Fruit fly (Drosophila melanogaster) whole organism, embryonic: ENCODE data around the gene DCP2.

Source experiments
- BEAF-32 ChIP-seq: fragments of 200-800 bp; sonication (Bioruptor generic); optimal IDR thresholded peaks from 3 replicates; lab custom pipeline; 2017; ENCODE audit warnings: missing biosample characterization, missing genetic modification characterization, mild to moderate bottlenecking, moderate library complexity, missing genetic modification reagents
- Blimp-1 ChIP-seq: fragments of 200-800 bp; sonication (Bioruptor generic); optimal IDR thresholded peaks from 3 replicates; lab custom pipeline; 2018; ENCODE audit warnings: missing biosample characterization, missing genetic modification characterization, mild to moderate bottlenecking, moderate library complexity, missing genetic modification reagents
- CG10431 ChIP-seq: fragments of 200-800 bp; sonication (Bioruptor generic); optimal IDR thresholded peaks from 3 replicates; lab custom pipeline; 2018; ENCODE audit warnings: missing biosample characterization, mild to moderate bottlenecking, missing genetic modification characterization
- CG10543 ChIP-seq: fragments of 200-800 bp; sonication (Bioruptor generic); optimal IDR thresholded peaks from 3 replicates; lab custom pipeline; 2017; ENCODE audit warnings: missing biosample characterization, mild to moderate bottlenecking, missing genetic modification characterization, moderate library complexity
- CG11247 ChIP-seq: fragments of 200-800 bp; sonication (Bioruptor generic); IDR thresholded peaks from 2 replicates; pipeline ENCODE4 v1.3.6; 2022; ENCODE audit warnings: missing biosample characterization, missing genetic modification characterization
- CG11398 ChIP-seq: fragments of 200-800 bp; sonication (Bioruptor generic); optimal IDR thresholded peaks from 2 replicates; lab custom pipeline; 2016; ENCODE audit warnings: missing biosample characterization, missing genetic modification characterization
- CG12104 ChIP-seq: fragments of 200-800 bp; sonication (Bioruptor generic); optimal IDR thresholded peaks from 3 replicates; lab custom pipeline; 2016; ENCODE audit warnings: missing biosample characterization, missing genetic modification characterization
- CG12659 ChIP-seq: fragments of 200-800 bp; sonication (Bioruptor generic); optimal IDR thresholded peaks from 3 replicates; lab custom pipeline; 2017; ENCODE audit warnings: mild to moderate bottlenecking, missing biosample characterization, missing genetic modification reagents, missing genetic modification characterization
- CG13424 ChIP-seq: fragments of 200-800 bp; sonication (Bioruptor generic); optimal IDR thresholded peaks from 2 replicates; lab custom pipeline; 2019; ENCODE audit warnings: missing biosample characterization, mild to moderate bottlenecking, missing genetic modification characterization, moderate library complexity
- CG14441 ChIP-seq: fragments of 200-800 bp; sonication (Bioruptor generic); IDR thresholded peaks from 2 replicates; pipeline ENCODE4 v1.3.6; 2022; ENCODE audit warnings: missing biosample characterization, missing genetic modification characterization
- CG16779 ChIP-seq: fragments of 200-800 bp; sonication (Bioruptor generic); IDR thresholded peaks from 2 replicates; pipeline ENCODE4 v1.3.6; 2022; ENCODE audit warnings: missing biosample characterization, missing genetic modification characterization
- CG16813 ChIP-seq: fragments of 200-800 bp; sonication (Bioruptor generic); IDR thresholded peaks from 3 replicates; pipeline ENCODE4 v1.3.6; 2022; ENCODE audit warnings: missing biosample characterization, missing genetic modification characterization; ENCODE audit not compliant: partially characterized antibody
- CG2116 ChIP-seq: fragments of 200-800 bp; sonication (Bioruptor generic); optimal IDR thresholded peaks from 3 replicates; lab custom pipeline; 2018; ENCODE audit warnings: missing biosample characterization, mild to moderate bottlenecking, missing genetic modification characterization
- CG30431 ChIP-seq: fragments of 200-800 bp; sonication (Bioruptor generic); optimal IDR thresholded peaks from 2 replicates; lab custom pipeline; 2017; ENCODE audit warnings: missing biosample characterization, missing genetic modification characterization
- CG3838 ChIP-seq: fragments of 200-800 bp; sonication (Bioruptor generic); optimal IDR thresholded peaks from 3 replicates; lab custom pipeline; 2016; ENCODE audit warnings: missing biosample characterization, missing genetic modification characterization
- CG3847 ChIP-seq: fragments of 200-800 bp; sonication (Bioruptor generic); IDR thresholded peaks from 2 replicates; pipeline ENCODE4 v1.3.6; 2022; ENCODE audit warnings: missing biosample characterization, missing genetic modification characterization
- CG42726 ChIP-seq: fragments of 200-800 bp; sonication (Bioruptor generic); IDR thresholded peaks from 2 replicates; pipeline ENCODE4 v1.3.6; 2022; ENCODE audit warnings: missing biosample characterization, missing genetic modification characterization; ENCODE audit not compliant: partially characterized antibody
- CG4282 ChIP-seq: fragments of 200-800 bp; sonication (Bioruptor generic); optimal IDR thresholded peaks from 2 replicates; lab custom pipeline; 2016; ENCODE audit warnings: missing biosample characterization, missing genetic modification characterization
- CG6272 ChIP-seq: fragments of 200-800 bp; sonication (Bioruptor generic); IDR thresholded peaks from 2 replicates; pipeline ENCODE4 v1.3.6; 2022; ENCODE audit warnings: missing biosample characterization, missing genetic modification characterization
- CG7963 ChIP-seq: fragments of 200-800 bp; sonication (Bioruptor generic); IDR thresholded peaks from 3 replicates; pipeline ENCODE4 v1.3.6; 2022; ENCODE audit warnings: missing biosample characterization, missing genetic modification characterization; ENCODE audit not compliant: partially characterized antibody
- CG8944 ChIP-seq: fragments of 200-800 bp; sonication (Bioruptor generic); optimal IDR thresholded peaks from 3 replicates; lab custom pipeline; 2016; ENCODE audit warnings: missing biosample characterization, missing genetic modification characterization
- CG9797 ChIP-seq: fragments of 200-800 bp; sonication (Bioruptor generic); optimal IDR thresholded peaks from 3 replicates; lab custom pipeline; 2018; ENCODE audit warnings: missing biosample characterization, mild to moderate bottlenecking, missing genetic modification characterization
- CHES-1-like ChIP-seq: fragments of 200-800 bp; sonication (Bioruptor generic); optimal IDR thresholded peaks from 2 replicates; lab custom pipeline; 2016; ENCODE audit warnings: missing biosample characterization, missing genetic modification characterization
- CTCF ChIP-seq: fragments of 200-800 bp; sonication (Bioruptor generic); optimal IDR thresholded peaks from 2 replicates; lab custom pipeline; 2017; ENCODE audit warnings: missing biosample characterization, mild to moderate bottlenecking, missing genetic modification characterization, moderate library complexity
- D ChIP-seq, 2 experiments: fragments of 200-800 bp in 1 of 2; fragments of >200 bp in 1 of 2; sonication (Bioruptor generic) in 1 of 2; optimal IDR thresholded peaks; 2 replicates in 1 of 2; 3 replicates in 1 of 2; lab custom pipeline; 2017; ENCODE audit warnings: mild to moderate bottlenecking in 1 of 2, missing biosample characterization in 1 of 2, missing genetic modification characterization in 1 of 2, missing genetic modification reagents in 1 of 2
- Doc2 ChIP-seq: fragments of 200-800 bp; sonication (Bioruptor generic); IDR thresholded peaks from 2 replicates; pipeline ENCODE4 v1.3.6; 2022; ENCODE audit warnings: missing biosample characterization, missing genetic modification characterization
- E2f1 ChIP-seq: fragments of 200-800 bp; sonication (Bioruptor generic); IDR thresholded peaks from 2 replicates; pipeline ENCODE4 v1.3.6; 2022; ENCODE audit warnings: missing biosample characterization, missing genetic modification characterization
- Fer1 ChIP-seq: fragments of 200-800 bp; sonication (Bioruptor generic); optimal IDR thresholded peaks from 2 replicates; lab custom pipeline; 2017; ENCODE audit warnings: missing biosample characterization, mild to moderate bottlenecking, missing genetic modification characterization
- Gug ChIP-seq: fragments of 200-800 bp; sonication (Bioruptor generic); IDR thresholded peaks from 4 replicates; pipeline ENCODE4 v1.3.6; 2022; ENCODE audit warnings: missing biosample characterization, missing genetic modification characterization
- Meics ChIP-seq: fragments of 200-800 bp; sonication (Bioruptor generic); optimal IDR thresholded peaks from 2 replicates; lab custom pipeline; 2017; ENCODE audit warnings: missing biosample characterization, mild to moderate bottlenecking, missing genetic modification characterization
- Ptx1 ChIP-seq: fragments of 200-800 bp; sonication (Bioruptor generic); IDR thresholded peaks from 2 replicates; pipeline ENCODE4 v1.3.6; 2022; ENCODE audit warnings: missing biosample characterization, missing genetic modification characterization
- Stat92E ChIP-seq, 3 experiments: fragments of >200 bp in 2 of 3; fragments of 200-800 bp in 1 of 3; sonication (Bioruptor generic) in 1 of 3; optimal IDR thresholded peaks; 2 replicates each; lab custom pipeline; 2017 to 2019; ENCODE audit warnings: missing biosample characterization in 3 of 3, missing genetic modification characterization in 3 of 3, mild to moderate bottlenecking in 1 of 3, moderate library complexity in 1 of 3
- Trl ChIP-seq, 3 experiments: fragments of >200 bp in 2 of 3; fragments of 200-800 bp in 1 of 3; sonication (Bioruptor generic) in 1 of 3; optimal IDR thresholded peaks; 2 replicates in 1 of 3; 3 replicates in 2 of 3; lab custom pipeline; 2016 to 2017; ENCODE audit warnings: missing biosample characterization in 1 of 3, missing genetic modification characterization in 1 of 3
- abd-A ChIP-seq: fragments of 200-800 bp; sonication (Bioruptor generic); optimal IDR thresholded peaks from 3 replicates; lab custom pipeline; 2019; ENCODE audit warnings: missing biosample characterization, mild to moderate bottlenecking, missing genetic modification characterization, moderate library complexity
- ash1 ChIP-seq: fragments of 200-800 bp; sonication (Bioruptor generic); optimal IDR thresholded peaks from 2 replicates; lab custom pipeline; 2018; ENCODE audit warnings: missing biosample characterization, mild to moderate bottlenecking, missing genetic modification characterization
- az2 ChIP-seq: fragments of 200-800 bp; sonication (Bioruptor generic); optimal IDR thresholded peaks from 3 replicates; lab custom pipeline; 2016; ENCODE audit warnings: missing biosample characterization, missing genetic modification characterization
- bbx ChIP-seq: fragments of 200-800 bp; sonication (Bioruptor generic); IDR thresholded peaks from 2 replicates; pipeline ENCODE4 v1.3.6; 2022; ENCODE audit warnings: missing biosample characterization, missing genetic modification characterization; ENCODE audit not compliant: partially characterized antibody
- cad ChIP-seq: fragments of >200 bp; optimal IDR thresholded peaks from 2 replicates; lab custom pipeline; 2017; ENCODE audit warnings: missing biosample characterization, missing genetic modification characterization
- croc ChIP-seq: fragments of 200-800 bp; sonication (Bioruptor generic); conservative IDR thresholded peaks from 3 replicates; pipeline ENCODE4 v1.3.6; 2022; ENCODE audit warnings: missing biosample characterization, missing genetic modification characterization
- dm ChIP-seq: fragments of 200-800 bp; sonication (Bioruptor generic); optimal IDR thresholded peaks from 3 replicates; lab custom pipeline; 2016; ENCODE audit warnings: missing biosample characterization, missing genetic modification characterization
- gfzf ChIP-seq: fragments of 200-800 bp; sonication (Bioruptor generic); optimal IDR thresholded peaks from 2 replicates; lab custom pipeline; 2016; ENCODE audit warnings: missing biosample characterization, mild to moderate bottlenecking, missing genetic modification characterization, moderate library complexity
- jumu ChIP-seq: fragments of 200-800 bp; sonication (Bioruptor generic); optimal IDR thresholded peaks from 3 replicates; lab custom pipeline; 2016; ENCODE audit warnings: missing biosample characterization, missing genetic modification characterization
- knrl ChIP-seq: fragments of 200-800 bp; sonication (Bioruptor generic); IDR thresholded peaks from 3 replicates; pipeline ENCODE4 v1.3.6; 2022; ENCODE audit warnings: missing biosample characterization, missing genetic modification characterization; ENCODE audit not compliant: partially characterized antibody
- mld ChIP-seq: fragments of 200-800 bp; sonication (Bioruptor generic); IDR thresholded peaks from 3 replicates; pipeline ENCODE4 v1.3.6; 2022; ENCODE audit warnings: missing biosample characterization, missing genetic modification characterization; ENCODE audit not compliant: partially characterized antibody
- sna ChIP-seq: fragments of 200-800 bp; sonication (Bioruptor generic); IDR thresholded peaks from 2 replicates; pipeline ENCODE4 v1.3.6; 2022; ENCODE audit warnings: missing biosample characterization, missing genetic modification characterization; ENCODE audit not compliant: partially characterized antibody
- sob ChIP-seq: fragments of 200-800 bp; sonication (Bioruptor generic); IDR thresholded peaks from 2 replicates; pipeline ENCODE4 v1.3.6; 2022; ENCODE audit warnings: missing biosample characterization, missing genetic modification characterization
- tna ChIP-seq: fragments of 200-800 bp; sonication (Bioruptor generic); IDR thresholded peaks from 2 replicates; pipeline ENCODE4 v1.3.6; 2022; ENCODE audit warnings: missing biosample characterization, missing genetic modification characterization; ENCODE audit not compliant: partially characterized antibody
- ttk ChIP-seq: fragments of 200-800 bp; sonication (Bioruptor generic); IDR thresholded peaks from 2 replicates; pipeline ENCODE4 v2.1.2; 2022; ENCODE audit warnings: missing biosample characterization, missing genetic modification characterization

The DCP2 gene

DNA sequence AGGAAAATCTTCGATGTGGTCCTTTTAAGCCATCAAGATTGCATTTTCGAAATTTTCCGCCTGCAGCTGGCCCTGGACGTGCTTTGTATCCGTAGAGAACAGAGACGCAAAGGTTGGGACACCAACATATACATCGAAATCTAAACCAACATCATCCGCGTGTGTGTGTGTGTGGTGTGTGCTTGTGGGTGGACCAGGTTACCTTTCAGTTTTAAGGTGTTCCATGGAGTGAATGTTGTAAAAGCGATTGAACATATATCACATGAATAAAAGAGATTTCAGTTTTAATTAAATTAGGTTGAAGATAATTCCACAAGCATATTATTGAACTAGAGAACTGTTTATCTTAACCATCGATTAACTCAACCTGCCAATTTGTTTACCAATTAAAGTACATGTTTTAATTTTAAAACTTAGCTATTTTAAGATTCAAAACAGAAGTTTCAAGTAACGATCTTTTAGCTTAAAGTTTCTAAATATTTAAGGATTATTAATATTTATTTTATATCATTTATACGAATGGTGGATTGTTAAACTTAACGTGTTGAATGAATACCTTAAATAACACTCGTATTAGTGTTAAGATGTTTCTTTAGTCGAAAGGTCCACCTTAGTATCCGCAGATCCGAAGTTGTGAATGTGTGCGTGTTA lies 887 bp upstream of the DCP2 start (continued):
- TF ChIP-seq CG10543 (GFP tag; lab: Kevin White, UChicago) = peak; percentile 91
- TF ChIP-seq CG13424 = peak; percentile 89
- TF ChIP-seq CG12659 (GFP tag; lab: Kevin White, UChicago) = peak; percentile 91
- no peak for TF ChIP-seq Stat92E (GFP tag; optimal IDR thresholded peaks at IDR 0.05; lab: Kevin White, UChicago)
- no peak for TF ChIP-seq mld (GFP tag; lab: Robert Waterston, UW)
- no peak; the same call in 1 of the 2 replicates for TF ChIP-seq bbx (GFP tag; lab: Robert Waterston, UW)
- TF ChIP-seq CG7963 (GFP tag; lab: Robert Waterston, UW) = no peak
- peak; percentile 43 for TF ChIP-seq dm
- TF ChIP-seq croc = no peak
- 0 out of 2 replicates have a peak, but pooled peaks have one; percentile 27 for TF ChIP-seq E2f1
- peak; percentile 42 for TF ChIP-seq CHES-1-like (GFP tag; lab: Kevin White, UChicago)
- no peak; the same call in 1 of the 2 replicates for TF ChIP-seq sna (GFP tag; lab: Robert Waterston, UW)
- no peak for TF ChIP-seq abd-A (tag; lab: Kevin White, UChicago)
- TF ChIP-seq CG3838 (GFP tag; lab: Kevin White, UChicago) = peak; percentile 19
- TF ChIP-seq ash1 = no peak
- TF ChIP-seq CG2116 (GFP tag; lab: Kevin White, UChicago) = no peak
- peak; percentile 57; the same call in 2 of the 4 replicates for TF ChIP-seq Gug (GFP tag; lab: Robert Waterston, UW)
- no peak for TF ChIP-seq CG30431
- no peak for TF ChIP-seq CG42726 (GFP tag; lab: Robert Waterston, UW)
- TF ChIP-seq CG11398 (GFP tag; lab: Kevin White, UChicago) = peak; percentile 29
- peak; percentile 68 for TF ChIP-seq az2 (GFP tag; lab: Kevin White, UChicago)
- peak; percentile 68 for TF ChIP-seq CG10431 (GFP tag; lab: Kevin White, UChicago)
- TF ChIP-seq CG16779 (GFP tag; lab: Robert Waterston, UW) = 0 out of 2 replicates have a peak, but pooled peaks have one; percentile 28
- TF ChIP-seq CG16813 (GFP tag; lab: Robert Waterston, UW) = no peak
- TF ChIP-seq Fer1 (GFP tag; lab: Kevin White, UChicago) = peak; percentile 93
- TF ChIP-seq knrl (GFP tag; lab: Robert Waterston, UW) = no peak; the same call in 2 of the 3 replicates
- peak; percentile 43 for TF ChIP-seq CG3847 (GFP tag; lab: Robert Waterston, UW)
- peak; percentile 71 for TF ChIP-seq Blimp-1 (GFP tag; lab: Kevin White, UChicago)
- TF ChIP-seq Doc2 (GFP tag; lab: Robert Waterston, UW) = no peak
- no peak for TF ChIP-seq tna
- 0 out of 2 replicates have a peak, but pooled peaks have one; percentile 27 for TF ChIP-seq sob (GFP tag; lab: Robert Waterston, UW)
- peak; percentile 68 for TF ChIP-seq CG14441 (GFP tag; lab: Robert Waterston, UW)
- TF ChIP-seq CG12104 (GFP tag; lab: Kevin White, UChicago) = peak; percentile 77
- TF ChIP-seq CG9797 (GFP tag; lab: Kevin White, UChicago) = no peak
- TF ChIP-seq Ptx1 (GFP tag; lab: Robert Waterston, UW) = peak; percentile 64
- TF ChIP-seq CG8944 (GFP tag; lab: Kevin White, UChicago) = peak; percentile 50
- no peak for TF ChIP-seq gfzf (GFP tag; lab: Kevin White, UChicago)
- peak; percentile 47 for TF ChIP-seq D (optimal IDR thresholded peaks at IDR 0.05; lab: Kevin White, UChicago)
- peak; percentile 73 for TF ChIP-seq D (GFP tag; optimal IDR thresholded peaks at IDR 0.05; lab: Kevin White, UChicago)
- no peak for TF ChIP-seq cad
- TF ChIP-seq Meics (GFP tag; lab: Kevin White, UChicago) = peak; percentile 93
- TF ChIP-seq CG4282 (GFP tag; lab: Kevin White, UChicago) = peak; percentile 54
- TF ChIP-seq BEAF-32 (GFP tag; lab: Kevin White, UChicago) = no peak
- TF ChIP-seq ttk (GFP tag; lab: Robert Waterston, UW) = no peak
- peak; percentile 39; the same call in 1 of the 2 replicates for TF ChIP-seq CG11247 (GFP tag; lab: Robert Waterston, UW)
- peak; percentile 46 for TF ChIP-seq jumu (GFP tag; lab: Kevin White, UChicago)
- TF ChIP-seq CG6272 (GFP tag; lab: Robert Waterston, UW) = no peak
- no peak for TF ChIP-seq Trl (optimal IDR thresholded peaks at IDR 0.05; lab: Kevin White, UChicago)
- TF ChIP-seq Trl (GFP tag; optimal IDR thresholded peaks at IDR 0.05; lab: Kevin White, UChicago) = peak; percentile 51
- no peak for TF ChIP-seq CTCF
